Fruit fly (Drosophila melanogaster) whole organism, wandering third instar larva: ENCODE results near the gene CG34404.

Experiments
- Abd-B ChIP-seq: fragments of >200 bp; optimal IDR thresholded peaks from 2 replicates; lab custom pipeline; 2017; ENCODE audit warnings: missing biosample characterization, missing genetic modification characterization
- HLH106 ChIP-seq: fragments of 200-800 bp; optimal IDR thresholded peaks from 3 replicates; lab custom pipeline; 2019; ENCODE audit warnings: missing biosample characterization, mild to moderate bottlenecking, missing genetic modification characterization, moderate library complexity
- Myc ChIP-seq: fragments of >200 bp; optimal IDR thresholded peaks from 2 replicates; lab custom pipeline; 2017
- br ChIP-seq: fragments of 200-800 bp; sonication (Bioruptor generic); optimal IDR thresholded peaks from 2 replicates; lab custom pipeline; 2016; ENCODE audit warnings: missing biosample characterization, missing genetic modification characterization
- jim ChIP-seq: fragments of 175-275, 200-325 bp; sonication (Bioruptor generic); optimal IDR thresholded peaks from 2 replicates; lab custom pipeline; 2016; ENCODE audit warnings: missing biosample characterization, mild to moderate bottlenecking, missing genetic modification characterization
- lola ChIP-seq: fragments of >200 bp; optimal IDR thresholded peaks from 2 replicates; lab custom pipeline; 2017; ENCODE audit warnings: missing biosample characterization, missing genetic modification characterization
- usp ChIP-seq: fragments of >200 bp; optimal IDR thresholded peaks from 2 replicates; lab custom pipeline; 2017; ENCODE audit warnings: missing biosample characterization, missing genetic modification characterization
- woc ChIP-seq: sonication (Bioruptor generic); optimal IDR thresholded peaks from 2 replicates; lab custom pipeline; 2016; ENCODE audit warnings: missing biosample characterization, mild to moderate bottlenecking, missing genetic modification characterization

dm6 chr3R:15410689-15411587 is 43.5 kb upstream of the CG34404 start:
- no peak for TF ChIP-seq woc (GFP tag; lab: Kevin White, UChicago)
- no peak for TF ChIP-seq Myc (lab: Kevin White, UChicago)
- no peak for TF ChIP-seq usp (GFP tag; lab: Kevin White, UChicago)
- no peak for TF ChIP-seq br (GFP tag; lab: Kevin White, UChicago)
- no peak for TF ChIP-seq lola (GFP tag; lab: Kevin White, UChicago)
- no peak for TF ChIP-seq jim (GFP tag; lab: Kevin White, UChicago)
- no peak for TF ChIP-seq Abd-B (GFP tag; lab: Kevin White, UChicago)
- TF ChIP-seq HLH106 (tag; lab: Kevin White, UChicago) = no peak
